Fruit fly (Drosophila melanogaster) whole organism, embryonic: ENCODE results near the gene IntS10.

Experiments used
- Bdp1 ChIP-seq: fragments of 200-800 bp; sonication (Bioruptor generic); optimal IDR thresholded peaks from 3 replicates; lab custom pipeline; 2016; ENCODE audit warnings: missing biosample characterization, missing genetic modification characterization
- CG10366 ChIP-seq: fragments of 200-800 bp; sonication (Bioruptor generic); IDR thresholded peaks from 2 replicates; pipeline ENCODE4 v1.3.6; 2022; ENCODE audit warnings: missing biosample characterization, missing genetic modification characterization
- CG10431 ChIP-seq: fragments of 200-800 bp; sonication (Bioruptor generic); optimal IDR thresholded peaks from 3 replicates; lab custom pipeline; 2018; ENCODE audit warnings: missing biosample characterization, mild to moderate bottlenecking, missing genetic modification characterization
- CG11398 ChIP-seq: fragments of 200-800 bp; sonication (Bioruptor generic); optimal IDR thresholded peaks from 2 replicates; lab custom pipeline; 2016; ENCODE audit warnings: missing biosample characterization, missing genetic modification characterization
- CG11504 ChIP-seq: fragments of 200-800 bp; sonication (Bioruptor generic); optimal IDR thresholded peaks from 3 replicates; lab custom pipeline; 2019; ENCODE audit warnings: missing biosample characterization, mild to moderate bottlenecking, missing genetic modification characterization, moderate library complexity
- CG14441 ChIP-seq: fragments of 200-800 bp; sonication (Bioruptor generic); IDR thresholded peaks from 2 replicates; pipeline ENCODE4 v1.3.6; 2022; ENCODE audit warnings: missing biosample characterization, missing genetic modification characterization
- CG14860 ChIP-seq: fragments of 200-800 bp; sonication (Bioruptor generic); IDR thresholded peaks from 3 replicates; pipeline ENCODE4 v1.3.6; 2022; ENCODE audit warnings: missing biosample characterization, missing genetic modification characterization; ENCODE audit not compliant: partially characterized antibody
- CG17328 ChIP-seq: fragments of 200-800 bp; sonication (Bioruptor generic); IDR thresholded peaks from 2 replicates; pipeline ENCODE4 v1.3.6; 2022; ENCODE audit warnings: missing biosample characterization, missing genetic modification characterization
- CG4617 ChIP-seq: fragments of 200-800 bp; sonication (Bioruptor generic); optimal IDR thresholded peaks from 3 replicates; lab custom pipeline; 2016; ENCODE audit warnings: missing biosample characterization, missing genetic modification characterization, borderline replicate concordance
- CG7271 ChIP-seq: fragments of 200-800 bp; sonication (Bioruptor generic); optimal IDR thresholded peaks from 2 replicates; lab custom pipeline; 2018; ENCODE audit warnings: missing biosample characterization, mild to moderate bottlenecking, missing genetic modification characterization, moderate library complexity
- CG7839 ChIP-seq: fragments of 200-800 bp; sonication (Bioruptor generic); optimal IDR thresholded peaks from 3 replicates; lab custom pipeline; 2018; ENCODE audit warnings: missing biosample characterization, mild to moderate bottlenecking, missing genetic modification characterization, moderate library complexity
- CG8924 ChIP-seq: fragments of 200-800 bp; optimal IDR thresholded peaks from 3 replicates; lab custom pipeline; 2019; ENCODE audit warnings: missing biosample characterization, mild to moderate bottlenecking, missing genetic modification characterization, moderate library complexity
- CoRest ChIP-seq: fragments of 200-800 bp; sonication (Bioruptor generic); optimal IDR thresholded peaks from 3 replicates; lab custom pipeline; 2018; ENCODE audit warnings: missing biosample characterization, mild to moderate bottlenecking, missing genetic modification characterization, moderate library complexity
- Dad ChIP-seq: fragments of 200-800 bp; sonication (Bioruptor generic); optimal IDR thresholded peaks from 3 replicates; lab custom pipeline; 2016; ENCODE audit warnings: missing biosample characterization, missing genetic modification characterization
- Dfd ChIP-seq, 2 experiments: fragments of >200 bp; optimal IDR thresholded peaks; 2 replicates each; lab custom pipeline; 2017; ENCODE audit warnings: missing biosample characterization in 2 of 2, missing genetic modification characterization in 2 of 2
- Dll ChIP-seq: fragments of 200-800 bp; sonication (Bioruptor generic); IDR thresholded peaks from 4 replicates; pipeline ENCODE4 v1.3.6; 2022; ENCODE audit warnings: missing biosample characterization, missing genetic modification characterization; ENCODE audit not compliant: partially characterized antibody
- Doc3 ChIP-seq: fragments of 200-800 bp; sonication (Bioruptor generic); IDR thresholded peaks from 3 replicates; pipeline ENCODE4 v1.3.6; 2022; ENCODE audit warnings: missing biosample characterization, missing genetic modification characterization; ENCODE audit not compliant: partially characterized antibody
- Drgx ChIP-seq: fragments of 200-800 bp; sonication (Bioruptor generic); IDR thresholded peaks from 2 replicates; pipeline ENCODE4 v1.3.6; 2022; ENCODE audit warnings: missing biosample characterization, missing genetic modification characterization
- Fer2 ChIP-seq: fragments of 200-800 bp; sonication (Bioruptor generic); optimal IDR thresholded peaks from 2 replicates; lab custom pipeline; 2018; ENCODE audit warnings: missing biosample characterization, mild to moderate bottlenecking, missing genetic modification characterization, moderate library complexity
- H2.0 ChIP-seq: fragments of 200-800 bp; sonication (Bioruptor generic); IDR thresholded peaks from 2 replicates; pipeline ENCODE4 v1.3.6; 2022; ENCODE audit warnings: missing biosample characterization, missing genetic modification characterization
- Hey ChIP-seq: fragments of 200-800 bp; sonication (Bioruptor generic); optimal IDR thresholded peaks from 3 replicates; lab custom pipeline; 2018; ENCODE audit warnings: missing biosample characterization, mild to moderate bottlenecking, missing genetic modification characterization
- MTF-1 ChIP-seq: fragments of 200-800 bp; sonication (Bioruptor generic); optimal IDR thresholded peaks from 2 replicates; lab custom pipeline; 2018; ENCODE audit warnings: missing biosample characterization, mild to moderate bottlenecking, missing genetic modification characterization, borderline replicate concordance
- NC2β ChIP-seq: fragments of 200-800 bp; sonication (Bioruptor generic); optimal IDR thresholded peaks from 2 replicates; lab custom pipeline; 2016; ENCODE audit warnings: missing biosample characterization, missing genetic modification characterization
- Oaz ChIP-seq: fragments of 200-800 bp; sonication (Bioruptor generic); IDR thresholded peaks from 2 replicates; pipeline ENCODE4 v1.3.6; 2022; ENCODE audit warnings: missing biosample characterization, missing genetic modification characterization
- Oli ChIP-seq: fragments of 200-800 bp; sonication (Bioruptor generic); optimal IDR thresholded peaks from 2 replicates; lab custom pipeline; 2018; ENCODE audit warnings: missing biosample characterization, mild to moderate bottlenecking, missing genetic modification characterization, moderate library complexity
- Pdp1 ChIP-seq, 2 experiments: fragments of 200-800 bp; sonication (Bioruptor generic); optimal IDR thresholded peaks; 3 replicates each; lab custom pipeline; 2016; ENCODE audit warnings: missing biosample characterization in 2 of 2, missing genetic modification characterization in 2 of 2, mild to moderate bottlenecking in 1 of 2, moderate library complexity in 1 of 2
- Scr ChIP-seq: fragments of 200-800 bp; sonication (Bioruptor generic); IDR thresholded peaks from 2 replicates; pipeline ENCODE4 v1.3.6; 2022; ENCODE audit warnings: missing biosample characterization, missing genetic modification characterization; ENCODE audit not compliant: partially characterized antibody
- ab ChIP-seq: fragments of 200-800 bp; sonication (Bioruptor generic); optimal IDR thresholded peaks from 2 replicates; lab custom pipeline; 2016; ENCODE audit warnings: missing biosample characterization, missing genetic modification characterization
- ac ChIP-seq: fragments of 200-800 bp; sonication (Bioruptor generic); optimal IDR thresholded peaks from 3 replicates; lab custom pipeline; 2017; ENCODE audit warnings: missing biosample characterization, mild to moderate bottlenecking, missing genetic modification characterization
- ato ChIP-seq: fragments of 200-800 bp; sonication (Bioruptor generic); IDR thresholded peaks from 2 replicates; pipeline ENCODE4 v1.3.6; 2022; ENCODE audit warnings: missing biosample characterization, missing genetic modification characterization; ENCODE audit not compliant: partially characterized antibody
- cas ChIP-seq: fragments of 200-800 bp; sonication (Bioruptor generic); IDR thresholded peaks from 2 replicates; pipeline ENCODE4 v1.3.6; 2022; ENCODE audit warnings: missing biosample characterization, missing genetic modification characterization
- chinmo ChIP-seq: fragments of 200-800 bp; sonication (Bioruptor generic); IDR thresholded peaks from 4 replicates; pipeline ENCODE4 v1.3.6; 2022; ENCODE audit warnings: missing biosample characterization, missing genetic modification characterization; ENCODE audit not compliant: partially characterized antibody
- chm ChIP-seq: fragments of 200-800 bp; sonication (Bioruptor generic); IDR thresholded peaks from 2 replicates; pipeline ENCODE4 v1.3.6; 2022; ENCODE audit warnings: missing biosample characterization, missing genetic modification characterization
- cwo ChIP-seq: fragments of 200-800 bp; sonication (Bioruptor generic); optimal IDR thresholded peaks from 3 replicates; lab custom pipeline; 2017; ENCODE audit warnings: missing biosample characterization, missing genetic modification characterization, mild to moderate bottlenecking, moderate library complexity, missing genetic modification reagents
- dmrt99B ChIP-seq: fragments of 200-800 bp; sonication (Bioruptor generic); optimal IDR thresholded peaks from 2 replicates; lab custom pipeline; 2018; ENCODE audit warnings: missing biosample characterization, mild to moderate bottlenecking, missing genetic modification characterization, moderate library complexity
- gce ChIP-seq: fragments of 200-800 bp; sonication (Bioruptor generic); IDR thresholded peaks from 3 replicates; pipeline ENCODE4 v1.3.6; 2022; ENCODE audit warnings: missing biosample characterization, missing genetic modification characterization
- grau ChIP-seq: fragments of 200-800 bp; optimal IDR thresholded peaks from 3 replicates; lab custom pipeline; 2019; ENCODE audit warnings: missing biosample characterization, mild to moderate bottlenecking, missing genetic modification characterization, moderate library complexity
- lbe ChIP-seq: fragments of 200-800 bp; sonication (Bioruptor generic); optimal IDR thresholded peaks from 2 replicates; lab custom pipeline; 2016; ENCODE audit warnings: missing biosample characterization, mild to moderate bottlenecking, missing genetic modification characterization
- maf-S ChIP-seq: fragments of 200-800 bp; sonication (Bioruptor generic); optimal IDR thresholded peaks from 2 replicates; lab custom pipeline; 2016; ENCODE audit warnings: missing biosample characterization, missing genetic modification characterization
- mld ChIP-seq: fragments of 200-800 bp; sonication (Bioruptor generic); IDR thresholded peaks from 3 replicates; pipeline ENCODE4 v1.3.6; 2022; ENCODE audit warnings: missing biosample characterization, missing genetic modification characterization; ENCODE audit not compliant: partially characterized antibody
- nau ChIP-seq: fragments of 200-800 bp; sonication (Bioruptor generic); optimal IDR thresholded peaks from 3 replicates; lab custom pipeline; 2017; ENCODE audit warnings: missing biosample characterization, mild to moderate bottlenecking, missing genetic modification characterization, missing genetic modification reagents
- schlank ChIP-seq: fragments of 200-800 bp; sonication (Bioruptor generic); optimal IDR thresholded peaks from 2 replicates; lab custom pipeline; 2018; ENCODE audit warnings: missing biosample characterization, mild to moderate bottlenecking, missing genetic modification characterization
- seq ChIP-seq: fragments of 200-800 bp; sonication (Bioruptor generic); IDR thresholded peaks from 2 replicates; pipeline ENCODE4 v1.3.6; 2022; ENCODE audit warnings: missing biosample characterization, missing genetic modification characterization
- ssp ChIP-seq: fragments of 200-800 bp; sonication (Bioruptor generic); IDR thresholded peaks from 2 replicates; pipeline ENCODE4 v1.3.6; 2022; ENCODE audit warnings: missing biosample characterization, missing genetic modification characterization
- tio ChIP-seq: fragments of 200-800 bp; sonication (Bioruptor generic); optimal IDR thresholded peaks from 2 replicates; lab custom pipeline; 2017; ENCODE audit warnings: missing biosample characterization, missing genetic modification characterization, inconsistent platforms
- twi ChIP-seq: fragments of 200-800 bp; optimal IDR thresholded peaks from 2 replicates; lab custom pipeline; 2019; ENCODE audit warnings: missing biosample characterization, mild to moderate bottlenecking, missing genetic modification characterization, moderate library complexity
- vvl ChIP-seq: fragments of 200-800 bp; sonication (Bioruptor generic); IDR thresholded peaks from 2 replicates; pipeline ENCODE4 v1.3.6; 2022; ENCODE audit warnings: missing biosample characterization, missing genetic modification characterization
- wdn ChIP-seq: fragments of 200-800 bp; sonication (Bioruptor generic); IDR thresholded peaks from 2 replicates; pipeline ENCODE4 v1.3.6; 2022; ENCODE audit warnings: missing biosample characterization, missing genetic modification characterization
- yki ChIP-seq: fragments of >200 bp; optimal IDR thresholded peaks from 3 replicates; lab custom pipeline; 2018
- zfh2 ChIP-seq: fragments of 200-800 bp; sonication (Bioruptor generic); optimal IDR thresholded peaks from 2 replicates; lab custom pipeline; 2016; ENCODE audit warnings: missing biosample characterization, missing genetic modification characterization

The IntS10 gene

dm6 chr3L:3845815-3846375, 39.4 kb downstream of the IntS10 start, which contains the start of gene Awh (continued):
- TF ChIP-seq CG7271 (tag; lab: Kevin White, UChicago), result no peak
- peak; percentile 89 for TF ChIP-seq twi (tag; lab: Kevin White, UChicago)
- TF ChIP-seq CoRest (tag; lab: Kevin White, UChicago), result no peak
- peak; percentile 80 for TF ChIP-seq chm (GFP tag; lab: Robert Waterston, UW)
- no peak; the same call in 1 of the 2 replicates for TF ChIP-seq CG17328 (GFP tag; lab: Robert Waterston, UW)
- no peak for TF ChIP-seq lbe (GFP tag; lab: Kevin White, UChicago)
- TF ChIP-seq grau, result no peak
- no peak for TF ChIP-seq wdn
- TF ChIP-seq H2.0 (GFP tag; lab: Robert Waterston, UW), result no peak
- TF ChIP-seq ab, result no peak
- TF ChIP-seq nau (GFP tag; lab: Kevin White, UChicago), result no peak
- no peak for TF ChIP-seq MTF-1
- no peak for TF ChIP-seq Doc3
- no peak for TF ChIP-seq yki
- TF ChIP-seq gce (GFP tag; lab: Robert Waterston, UW), result peak; percentile 31; the same call in 1 of the 3 replicates
- TF ChIP-seq zfh2 (GFP tag; lab: Kevin White, UChicago), result no peak
- TF ChIP-seq ato (GFP tag; lab: Robert Waterston, UW), result 0 out of 2 replicates have a peak, but pooled peaks have one; percentile 15
- TF ChIP-seq Fer2 (tag; lab: Kevin White, UChicago), result no peak
- no peak for TF ChIP-seq maf-S (GFP tag; lab: Kevin White, UChicago)
- TF ChIP-seq ssp (GFP tag; lab: Robert Waterston, UW), result no peak
- no peak for TF ChIP-seq Drgx (GFP tag; lab: Robert Waterston, UW)
- peak; percentile 19 for TF ChIP-seq ac (GFP tag; lab: Kevin White, UChicago)
- TF ChIP-seq vvl (GFP tag; lab: Robert Waterston, UW), result peak; percentile 73
- peak; percentile 33; the same call in 1 of the 4 replicates for TF ChIP-seq Dll (GFP tag; lab: Robert Waterston, UW)
- TF ChIP-seq cas, result no peak
- no peak for TF ChIP-seq cwo (GFP tag; lab: Kevin White, UChicago)
- TF ChIP-seq CG14441 (GFP tag; lab: Robert Waterston, UW), result no peak
- TF ChIP-seq CG10431 (GFP tag; lab: Kevin White, UChicago), result no peak
- TF ChIP-seq Dad (GFP tag; lab: Kevin White, UChicago), result no peak
- no peak for TF ChIP-seq CG7839 (tag; lab: Kevin White, UChicago)
- TF ChIP-seq dmrt99B (tag; lab: Kevin White, UChicago), result no peak
- no peak for TF ChIP-seq NC2β (GFP tag; lab: Kevin White, UChicago)
- no peak for TF ChIP-seq CG8924
- no peak for TF ChIP-seq Bdp1 (GFP tag; lab: Kevin White, UChicago)
- no peak for TF ChIP-seq CG11398 (GFP tag; lab: Kevin White, UChicago)
- no peak for TF ChIP-seq mld (GFP tag; lab: Robert Waterston, UW)
- TF ChIP-seq Oaz (GFP tag; lab: Robert Waterston, UW), result no peak
- peak; percentile 1 for TF ChIP-seq CG11504 (tag; lab: Kevin White, UChicago)
- peak; percentile 70 for TF ChIP-seq seq
- no peak for TF ChIP-seq Dfd (GFP tag; optimal IDR thresholded peaks at IDR 0.05; lab: Kevin White, UChicago)
- TF ChIP-seq schlank (tag; lab: Kevin White, UChicago), result no peak
- no peak for TF ChIP-seq CG10366
- TF ChIP-seq Oli (tag; lab: Kevin White, UChicago), result peak; percentile 40
- TF ChIP-seq chinmo (GFP tag; lab: Robert Waterston, UW), result peak; percentile 83; the same call in 3 of the 4 replicates
- no peak for TF ChIP-seq CG4617 (GFP tag; lab: Kevin White, UChicago)
- TF ChIP-seq tio (GFP tag; lab: Kevin White, UChicago), result no peak
- no peak for TF ChIP-seq CG14860
- peak; percentile 51 for TF ChIP-seq Scr (GFP tag; lab: Robert Waterston, UW)
- TF ChIP-seq Pdp1 (GFP tag; optimal IDR thresholded peaks at IDR 0.05; lab: Kevin White, UChicago), result no peak
- TF ChIP-seq Hey (tag; lab: Kevin White, UChicago), result peak; percentile 68
